Worm (Caenorhabditis elegans): ENCODE data around the gene mpz-5.

mpz-5 gene

ce11 chrIV:10380626-10381025 is 7.0 kb upstream of the mpz-5 start (continued):
- peak; percentile 66; the same call in 1 of the 2 replicates for TF ChIP-seq ctbp-1 (GFP tag; IDR thresholded peaks at IDR 0.05)
- peak in 1 of 2 experiments; percentile 96 for TF ChIP-seq unc-62 (GFP tag; optimal IDR thresholded peaks at IDR 0.05 in 1 of 2)
- no peak for TF ChIP-seq unc-62 (tag; optimal IDR thresholded peaks at IDR 0.05)
- no peak for TF ChIP-seq pha-4 (GFP tag; IDR thresholded peaks at IDR 0.05)
- no peak for TF ChIP-seq pha-4 (tag; optimal IDR thresholded peaks at IDR 0.05)
- no peak for TF ChIP-seq ztf-11 (tag; optimal IDR thresholded peaks at IDR 0.05)
- no peak for TF ChIP-seq duxl-1 (tag; optimal IDR thresholded peaks at IDR 0.05; ENCODE audit: poor library complexity)
- no peak for TF ChIP-seq nhr-42 (GFP tag; IDR thresholded peaks at IDR 0.05)
- no peak for TF ChIP-seq T20F7.1 (GFP tag; optimal IDR thresholded peaks at IDR 0.05)
- no peak for TF ChIP-seq ZK337.2 (GFP tag; IDR thresholded peaks at IDR 0.05)
- no peak for TF ChIP-seq nhr-25 (tag; optimal IDR thresholded peaks at IDR 0.05; ENCODE audit: borderline replicate concordance, insufficient read depth)
- TF ChIP-seq ceh-28 (tag; optimal IDR thresholded peaks at IDR 0.05), result no peak
- TF ChIP-seq rbr-2 (tag; optimal IDR thresholded peaks at IDR 0.05), result peak; percentile 46
- peak; percentile 92 for TF ChIP-seq madf-9 (GFP tag; conservative IDR thresholded peaks at IDR 0.05)
- 0 out of 2 replicates have a peak, but pooled peaks have one; percentile 21 for TF ChIP-seq T26A8.4 (GFP tag; IDR thresholded peaks at IDR 0.05)
- peak in 1 of 2 experiments; percentile 29 for TF ChIP-seq daf-16 (GFP tag; optimal IDR thresholded peaks at IDR 0.05)
- TF ChIP-seq daf-16 (tag; optimal IDR thresholded peaks at IDR 0.05), result peak; percentile 44
- TF ChIP-seq saeg-2 (GFP tag; IDR thresholded peaks at IDR 0.05), result 0 out of 2 replicates have a peak, but pooled peaks have one; percentile 11
- no peak for TF ChIP-seq ceh-82 (tag; optimal IDR thresholded peaks at IDR 0.05)
- TF ChIP-seq jun-1 (tag; optimal IDR thresholded peaks at IDR 0.05), result no peak
- no peak for TF ChIP-seq nhr-111 (GFP tag; optimal IDR thresholded peaks at IDR 0.05)
- peak; percentile 42 for TF ChIP-seq lin-13 (GFP tag; optimal IDR thresholded peaks at IDR 0.05)
- TF ChIP-seq vab-7 (GFP tag; IDR thresholded peaks at IDR 0.05), result no peak
- TF ChIP-seq F49E8.2 (tag; optimal IDR thresholded peaks at IDR 0.05; ENCODE audit: borderline replicate concordance), result no peak
- peak; percentile 61 for TF ChIP-seq ama-1 (optimal IDR thresholded peaks at IDR 0.05)
- peak; percentile 64 for TF ChIP-seq nhr-48 (tag; optimal IDR thresholded peaks at IDR 0.05)
- peak; percentile 31 for TF ChIP-seq nhr-28 (tag; optimal IDR thresholded peaks at IDR 0.05)
- peak; percentile 67 for TF ChIP-seq dve-1 (tag; optimal IDR thresholded peaks at IDR 0.05; ENCODE audit: insufficient read depth)
- peak; percentile 16 for TF ChIP-seq nhr-11 (tag; optimal IDR thresholded peaks at IDR 0.05)
- no peak for TF ChIP-seq ceh-32 (tag; optimal IDR thresholded peaks at IDR 0.05; ENCODE audit: poor library complexity)
- TF ChIP-seq nhr-10 (tag; optimal IDR thresholded peaks at IDR 0.05), result no peak
- no peak for TF ChIP-seq lin-29 (GFP tag; IDR thresholded peaks at IDR 0.05)
- no peak for TF ChIP-seq fkh-10 (GFP tag; optimal IDR thresholded peaks at IDR 0.05)
- TF ChIP-seq R02D3.7 (tag; optimal IDR thresholded peaks at IDR 0.05), result no peak
- peak; percentile 51 for TF ChIP-seq mep-1 (tag; optimal IDR thresholded peaks at IDR 0.05)
- TF ChIP-seq mxl-2 (GFP tag; conservative IDR thresholded peaks at IDR 0.05), result no peak
- peak; percentile 21 for TF ChIP-seq mes-2 (tag; optimal IDR thresholded peaks at IDR 0.05; ENCODE audit: poor library complexity, severe bottlenecking)
- no peak for TF ChIP-seq dmd-9 (GFP tag; IDR thresholded peaks at IDR 0.05)
- peak; percentile 94 for TF ChIP-seq mxl-3 (GFP tag; optimal IDR thresholded peaks at IDR 0.05)
- no peak for TF ChIP-seq zip-11 (GFP tag; IDR thresholded peaks at IDR 0.05)
- TF ChIP-seq dmd-6 (GFP tag; IDR thresholded peaks at IDR 0.05), result peak; percentile 51
- TF ChIP-seq lin-1 (GFP tag; IDR thresholded peaks at IDR 0.05), result 0 out of 2 replicates have a peak, but pooled peaks have one; percentile 32
- TF ChIP-seq unc-130 (GFP tag; optimal IDR thresholded peaks at IDR 0.05), result peak; percentile 24
- TF ChIP-seq daf-12 (tag; optimal IDR thresholded peaks at IDR 0.05), result no peak
- TF ChIP-seq tra-1 (GFP tag; IDR thresholded peaks at IDR 0.05), result 0 out of 2 replicates have a peak, but pooled peaks have one; percentile 40
- TF ChIP-seq hlh-30 (tag; optimal IDR thresholded peaks at IDR 0.05; ENCODE audit: insufficient read depth), result peak; percentile 98
- TF ChIP-seq spr-1 (tag; optimal IDR thresholded peaks at IDR 0.05), result peak; percentile 46
- peak; percentile 29 for TF ChIP-seq F37D6.2 (tag; optimal IDR thresholded peaks at IDR 0.05)
- TF ChIP-seq ces-1 (GFP tag; optimal IDR thresholded peaks at IDR 0.05), result no peak
- TF ChIP-seq skn-1 (tag; optimal IDR thresholded peaks at IDR 0.05), result no peak
- TF ChIP-seq php-3 (GFP tag; IDR thresholded peaks at IDR 0.05), result no peak
